Fruit fly (Drosophila melanogaster) Kc167 (cell line): Measurements from ENCODE around the gene Npc2a.

Experiments used
- Sin3A ChIP-seq: fragments of >200 bp; optimal IDR thresholded peaks from 2 replicates; lab custom pipeline; 2018; ENCODE audit warnings: missing external identifiers
- h ChIP-seq: fragments of >200 bp; optimal IDR thresholded peaks from 3 replicates; lab custom pipeline; 2018; ENCODE audit warnings: missing external identifiers
- psq ChIP-seq: fragments of >200 bp; optimal IDR thresholded peaks from 2 replicates; lab custom pipeline; 2017; ENCODE audit warnings: missing external identifiers

- TF ChIP-seq psq (lab: Kevin White, UChicago) (no peak), Sin3A (lab: Kevin White, UChicago) (no peak), h (no peak)
Observed at dm6 chr2L:1987434-1988191, 477 bp upstream of the Npc2a start, which contains the start of gene Got2.
